Worm (Caenorhabditis elegans) whole organism, L3 larva: ENCODE results near the gene hex-1.

Experiments
- ZK546.5 ChIP-seq: sonication (generic microtip); optimal IDR thresholded peaks from 2 replicates; lab custom pipeline; 2017; ENCODE audit warnings: missing biosample characterization, missing genetic modification characterization
- aly-2 ChIP-seq: fragments of 150-350 bp; optimal IDR thresholded peaks from 2 replicates; lab custom pipeline; 2014; ENCODE audit warnings: missing biosample characterization, missing genetic modification characterization
- lin-39 ChIP-seq: fragments of 150-350 bp; optimal IDR thresholded peaks from 2 replicates; lab custom pipeline; 2018; ENCODE audit warnings: missing biosample characterization, missing genetic modification reagents, missing genetic modification characterization
- mdl-1 ChIP-seq: fragments of 150-350 bp; optimal IDR thresholded peaks from 2 replicates; lab custom pipeline; 2014; ENCODE audit warnings: missing biosample characterization, missing genetic modification characterization
- nhr-11 ChIP-seq: fragments of 150-350 bp; optimal IDR thresholded peaks from 2 replicates; lab custom pipeline; 2014; ENCODE audit warnings: missing biosample characterization, missing genetic modification characterization
- nhr-12 ChIP-seq: fragments of 150-350 bp; optimal IDR thresholded peaks from 2 replicates; lab custom pipeline; 2014; ENCODE audit warnings: missing biosample characterization, missing genetic modification characterization
- nhr-23 ChIP-seq: fragments of 150-350 bp; optimal IDR thresholded peaks from 2 replicates; lab custom pipeline; 2014; ENCODE audit warnings: missing biosample characterization, missing genetic modification reagents, missing genetic modification characterization
- nhr-25 ChIP-seq: sonication (generic microtip); optimal IDR thresholded peaks from 2 replicates; lab custom pipeline; 2017; ENCODE audit warnings: missing biosample characterization, missing genetic modification characterization
- snpc-4 ChIP-seq: fragments of 150-350 bp; optimal IDR thresholded peaks from 2 replicates; lab custom pipeline; 2014; ENCODE audit warnings: missing biosample characterization, missing genetic modification characterization
- unc-62 ChIP-seq: fragments of 150-350 bp; sonication (generic microtip); optimal IDR thresholded peaks from 4 replicates; lab custom pipeline; 2014; ENCODE audit warnings: missing biosample characterization, missing genetic modification reagents, missing genetic modification characterization

DNA sequence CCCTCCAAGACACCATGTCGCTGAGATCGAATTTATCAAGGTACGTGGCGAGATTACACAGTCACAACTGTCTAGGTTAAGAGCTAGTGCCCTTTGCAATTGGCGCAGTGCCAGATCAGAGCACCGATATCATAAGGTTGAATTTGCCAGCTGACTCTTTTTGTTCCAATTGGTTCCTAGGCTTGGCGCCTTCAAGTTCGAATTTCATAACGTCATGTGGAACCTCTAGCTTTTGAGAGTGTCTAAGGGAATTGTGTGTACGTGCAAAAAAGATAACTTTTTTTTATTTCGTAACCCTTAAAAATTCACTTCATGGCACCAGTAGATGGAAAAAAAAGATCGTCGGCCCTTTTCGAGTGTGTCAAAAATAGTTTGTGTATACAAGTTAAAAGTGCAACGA is 4.7 kb upstream of the hex-1 start:
- no peak for TF ChIP-seq ZK546.5 (tag; lab: Kevin White, UChicago)
- no peak for TF ChIP-seq lin-39 (tag; lab: Kevin White, UChicago)
- no peak for TF ChIP-seq unc-62 (GFP tag; lab: Kevin White, UChicago)
- no peak for TF ChIP-seq mdl-1
- no peak for TF ChIP-seq nhr-11 (tag; lab: Kevin White, UChicago)
- TF ChIP-seq nhr-12 (tag; lab: Kevin White, UChicago), result no peak
- no peak for TF ChIP-seq aly-2 (tag; lab: Kevin White, UChicago)
- TF ChIP-seq snpc-4 (tag; lab: Kevin White, UChicago), result no peak
- TF ChIP-seq nhr-25 (tag; lab: Kevin White, UChicago), result no peak
- no peak for TF ChIP-seq nhr-23 (tag; lab: Kevin White, UChicago)
